Fruit fly (Drosophila melanogaster) S2 (cell line): ENCODE data around the gene fng.

ENCODE experiments used
- CG8478 ChIP-seq: fragments of >200 bp; optimal IDR thresholded peaks from 2 replicates; lab custom pipeline; 2018
- CTCF ChIP-seq, 2 experiments: fragments of >200 bp; optimal IDR thresholded peaks; 2 replicates each; lab custom pipeline; 2018

dm6 chr3L:20897317-20897716, 52.0 kb downstream of the fng start, which contains the start of the genes Sfp77F and CG43931:
- TF ChIP-seq CTCF (optimal IDR thresholded peaks at IDR 0.05; lab: Kevin White, UChicago): no peak
- TF ChIP-seq CG8478 (lab: Kevin White, UChicago): no peak
